Fruit fly (Drosophila melanogaster): ENCODE results near the gene mbf1.
A peak's percentile ranks its signal among the peaks of the same experiment; 100 is the strongest.

dm6 chr3L:16584074-16584578 lies 9.9 kb downstream of the mbf1 start, which contains the start of gene UQCR-C2:
- no peak for TF ChIP-seq CG8478 (optimal IDR thresholded peaks at IDR 0.05)
- TF ChIP-seq CTCF (optimal IDR thresholded peaks at IDR 0.05): peak in 1 of 2 experiments; percentile 44
